Fruit fly (Drosophila melanogaster) whole organism, embryonic: Measurements from ENCODE around the gene Fbxl7.

ENCODE experiments used
- Abd-B ChIP-seq: fragments of 200-800 bp; sonication (Bioruptor generic); optimal IDR thresholded peaks from 2 replicates; lab custom pipeline; 2018; ENCODE audit warnings: missing biosample characterization, mild to moderate bottlenecking, missing genetic modification characterization, moderate library complexity
- Bdp1 ChIP-seq: fragments of 200-800 bp; sonication (Bioruptor generic); optimal IDR thresholded peaks from 3 replicates; lab custom pipeline; 2016; ENCODE audit warnings: missing biosample characterization, missing genetic modification characterization
- BtbVII ChIP-seq: fragments of 200-800 bp; sonication (Bioruptor generic); optimal IDR thresholded peaks from 3 replicates; lab custom pipeline; 2017; ENCODE audit warnings: missing biosample characterization, mild to moderate bottlenecking, missing genetic modification characterization
- CG1024 ChIP-seq: fragments of 200-800 bp; sonication (Bioruptor generic); IDR thresholded peaks from 2 replicates; pipeline ENCODE4 v1.3.6; 2022; ENCODE audit warnings: missing biosample characterization, missing genetic modification characterization
- CG10321 ChIP-seq: fragments of 200-800 bp; sonication (Bioruptor generic); IDR thresholded peaks from 2 replicates; pipeline ENCODE4 v1.3.6; 2022; ENCODE audit warnings: missing biosample characterization, missing genetic modification characterization
- CG12942 ChIP-seq: fragments of 200-800 bp; sonication (Bioruptor generic); optimal IDR thresholded peaks from 3 replicates; lab custom pipeline; 2016; ENCODE audit warnings: missing biosample characterization, missing genetic modification characterization
- CG14965 ChIP-seq: fragments of 200-800 bp; sonication (Bioruptor generic); optimal IDR thresholded peaks from 2 replicates; lab custom pipeline; 2016; ENCODE audit warnings: missing biosample characterization, missing genetic modification characterization, borderline replicate concordance
- CG15514 ChIP-seq: fragments of 200-800 bp; sonication (Bioruptor generic); optimal IDR thresholded peaks from 3 replicates; lab custom pipeline; 2017; ENCODE audit warnings: missing biosample characterization, missing genetic modification characterization, mild to moderate bottlenecking, moderate library complexity, missing genetic modification reagents
- CG2712 ChIP-seq: fragments of 200-800 bp; optimal IDR thresholded peaks from 3 replicates; lab custom pipeline; 2019; ENCODE audit warnings: missing biosample characterization, mild to moderate bottlenecking, missing genetic modification characterization, moderate library complexity
- CG2875 ChIP-seq: fragments of 200-800 bp; sonication (Bioruptor generic); optimal IDR thresholded peaks from 2 replicates; lab custom pipeline; 2017; ENCODE audit warnings: missing biosample characterization, mild to moderate bottlenecking, missing genetic modification characterization, missing genetic modification reagents
- CG3065 ChIP-seq: fragments of 200-800 bp; sonication (Bioruptor generic); optimal IDR thresholded peaks from 2 replicates; lab custom pipeline; 2016; ENCODE audit warnings: missing biosample characterization, missing genetic modification characterization
- CG32772 ChIP-seq: fragments of 200-800 bp; sonication (Bioruptor generic); IDR thresholded peaks from 2 replicates; pipeline ENCODE4 v1.3.6; 2022; ENCODE audit warnings: missing biosample characterization, missing genetic modification characterization
- CG4282 ChIP-seq: fragments of 200-800 bp; sonication (Bioruptor generic); optimal IDR thresholded peaks from 2 replicates; lab custom pipeline; 2016; ENCODE audit warnings: missing biosample characterization, missing genetic modification characterization
- CG6272 ChIP-seq: fragments of 200-800 bp; sonication (Bioruptor generic); IDR thresholded peaks from 2 replicates; pipeline ENCODE4 v1.3.6; 2022; ENCODE audit warnings: missing biosample characterization, missing genetic modification characterization
- CG6689 ChIP-seq: fragments of 200-800 bp; sonication (Bioruptor generic); IDR thresholded peaks from 2 replicates; pipeline ENCODE4 v1.3.6; 2022; ENCODE audit warnings: missing biosample characterization, missing genetic modification characterization
- CG7928 ChIP-seq: fragments of 200-800 bp; sonication (Bioruptor generic); optimal IDR thresholded peaks from 2 replicates; lab custom pipeline; 2017; ENCODE audit warnings: missing biosample characterization, mild to moderate bottlenecking, missing genetic modification characterization
- CG7987 ChIP-seq: fragments of 200-800 bp; sonication (Bioruptor generic); optimal IDR thresholded peaks from 2 replicates; lab custom pipeline; 2018; ENCODE audit warnings: missing biosample characterization, mild to moderate bottlenecking, missing genetic modification characterization, moderate library complexity
- CG8281 ChIP-seq: fragments of 200-800 bp; sonication (Bioruptor generic); optimal IDR thresholded peaks from 2 replicates; lab custom pipeline; 2018; ENCODE audit warnings: missing biosample characterization, mild to moderate bottlenecking, missing genetic modification characterization, moderate library complexity
- CG8478 ChIP-seq: fragments of >200 bp; optimal IDR thresholded peaks from 2 replicates; lab custom pipeline; 2018
- CG9727 ChIP-seq: fragments of 200-800 bp; sonication (Bioruptor generic); optimal IDR thresholded peaks from 3 replicates; lab custom pipeline; 2017; ENCODE audit warnings: missing biosample characterization, mild to moderate bottlenecking, missing genetic modification characterization
- Dek ChIP-seq: fragments of 200-800 bp; sonication (Bioruptor generic); optimal IDR thresholded peaks from 3 replicates; lab custom pipeline; 2019; ENCODE audit warnings: missing biosample characterization, mild to moderate bottlenecking, missing genetic modification characterization, moderate library complexity
- Dfd ChIP-seq, 2 experiments: fragments of >200 bp; optimal IDR thresholded peaks; 2 replicates each; lab custom pipeline; 2017; ENCODE audit warnings: missing biosample characterization in 2 of 2, missing genetic modification characterization in 2 of 2
- Gsc ChIP-seq: fragments of 200-800 bp; sonication (Bioruptor generic); IDR thresholded peaks from 2 replicates; pipeline ENCODE4 v1.3.6; 2022; ENCODE audit warnings: missing biosample characterization, missing genetic modification characterization
- Gug ChIP-seq: fragments of 200-800 bp; sonication (Bioruptor generic); IDR thresholded peaks from 4 replicates; pipeline ENCODE4 v1.3.6; 2022; ENCODE audit warnings: missing biosample characterization, missing genetic modification characterization
- Hmr ChIP-seq: fragments of 200-800 bp; sonication (Bioruptor generic); optimal IDR thresholded peaks from 3 replicates; lab custom pipeline; 2017; ENCODE audit warnings: mild to moderate bottlenecking, missing biosample characterization, missing genetic modification reagents, missing genetic modification characterization
- Mrtf ChIP-seq: fragments of 200-800 bp; sonication (Bioruptor generic); IDR thresholded peaks from 3 replicates; pipeline ENCODE4 v1.3.6; 2022; ENCODE audit warnings: missing biosample characterization, missing genetic modification characterization
- Sox102F ChIP-seq: fragments of 200-800 bp; sonication (Bioruptor generic); optimal IDR thresholded peaks from 2 replicates; lab custom pipeline; 2018; ENCODE audit warnings: missing biosample characterization, mild to moderate bottlenecking, missing genetic modification characterization, moderate library complexity
- Vsx1 ChIP-seq: fragments of 200-800 bp; sonication (Bioruptor generic); optimal IDR thresholded peaks from 2 replicates; lab custom pipeline; 2017; ENCODE audit warnings: missing biosample characterization, mild to moderate bottlenecking, missing genetic modification characterization, missing genetic modification reagents
- ab ChIP-seq: fragments of 200-800 bp; sonication (Bioruptor generic); optimal IDR thresholded peaks from 2 replicates; lab custom pipeline; 2016; ENCODE audit warnings: missing biosample characterization, missing genetic modification characterization
- az2 ChIP-seq: fragments of 200-800 bp; sonication (Bioruptor generic); optimal IDR thresholded peaks from 3 replicates; lab custom pipeline; 2016; ENCODE audit warnings: missing biosample characterization, missing genetic modification characterization
- bowl ChIP-seq: fragments of 200-800 bp; sonication (Bioruptor generic); IDR thresholded peaks from 2 replicates; pipeline ENCODE4 v1.3.6; 2022; ENCODE audit warnings: missing biosample characterization, missing genetic modification characterization
- da ChIP-seq: fragments of 200-800 bp; sonication (Bioruptor generic); optimal IDR thresholded peaks from 2 replicates; lab custom pipeline; 2016; ENCODE audit warnings: missing biosample characterization, missing genetic modification characterization
- danr ChIP-seq: fragments of 200-800 bp; sonication (Bioruptor generic); IDR thresholded peaks from 2 replicates; pipeline ENCODE4 v1.3.6; 2022; ENCODE audit warnings: missing biosample characterization, missing genetic modification characterization
- en ChIP-seq: fragments of 200-800 bp; sonication (Bioruptor generic); optimal IDR thresholded peaks from 2 replicates; lab custom pipeline; 2016; ENCODE audit warnings: missing biosample characterization, missing genetic modification characterization
- esg ChIP-seq: fragments of 200-800 bp; sonication (Bioruptor generic); conservative IDR thresholded peaks from 2 replicates; pipeline ENCODE4 v1.3.6; 2022; ENCODE audit warnings: missing biosample characterization, missing genetic modification characterization
- eyg ChIP-seq: fragments of 200-800 bp; sonication (Bioruptor generic); optimal IDR thresholded peaks from 3 replicates; lab custom pipeline; 2016; ENCODE audit warnings: missing biosample characterization, missing genetic modification characterization
- fd102C ChIP-seq: fragments of 200-800 bp; sonication (Bioruptor generic); optimal IDR thresholded peaks from 2 replicates; lab custom pipeline; 2018; ENCODE audit warnings: missing biosample characterization, mild to moderate bottlenecking, missing genetic modification characterization, moderate library complexity
- grn ChIP-seq: fragments of 200-800 bp; sonication (Bioruptor generic); optimal IDR thresholded peaks from 3 replicates; lab custom pipeline; 2017; ENCODE audit warnings: missing biosample characterization, missing genetic modification characterization
- jigr1 ChIP-seq: fragments of 200-800 bp; sonication (Bioruptor generic); IDR thresholded peaks from 3 replicates; pipeline ENCODE4 v1.3.6; 2022; ENCODE audit warnings: missing biosample characterization, missing genetic modification characterization
- lov ChIP-seq, 2 experiments: fragments of 200-800 bp in 1 of 2; fragments of >200 bp in 1 of 2; sonication (Bioruptor generic) in 1 of 2; IDR thresholded peaks in 1 of 2; optimal IDR thresholded peaks in 1 of 2; 2 replicates in 1 of 2; 3 replicates in 1 of 2; pipeline versions ENCODE4 v1.3.6 to Lab custom; 2017 to 2022; ENCODE audit warnings: missing biosample characterization in 1 of 2, missing genetic modification characterization in 1 of 2
- maf-S ChIP-seq: fragments of 200-800 bp; sonication (Bioruptor generic); optimal IDR thresholded peaks from 2 replicates; lab custom pipeline; 2016; ENCODE audit warnings: missing biosample characterization, missing genetic modification characterization
- nom ChIP-seq: fragments of 200-800 bp; sonication (Bioruptor generic); optimal IDR thresholded peaks from 2 replicates; lab custom pipeline; 2017; ENCODE audit warnings: missing biosample characterization, missing genetic modification characterization, mild to moderate bottlenecking, moderate library complexity, missing genetic modification reagents
- org-1 ChIP-seq: fragments of 200-800 bp; sonication (Bioruptor generic); optimal IDR thresholded peaks from 2 replicates; lab custom pipeline; 2017; ENCODE audit warnings: missing biosample characterization, missing genetic modification characterization
- ranshi ChIP-seq: fragments of 200-800 bp; sonication (Bioruptor generic); IDR thresholded peaks from 2 replicates; pipeline ENCODE4 v1.3.6; 2022; ENCODE audit warnings: missing biosample characterization, missing genetic modification characterization
- salm ChIP-seq: fragments of 200-800 bp; sonication (Bioruptor generic); optimal IDR thresholded peaks from 2 replicates; lab custom pipeline; 2018; ENCODE audit warnings: missing biosample characterization, mild to moderate bottlenecking, missing genetic modification characterization
- sc ChIP-seq, 3 experiments: fragments of >200 bp in 2 of 3; fragments of 200-800 bp in 1 of 3; sonication (Bioruptor generic) in 1 of 3; optimal IDR thresholded peaks; 2 replicates in 2 of 3; 3 replicates in 1 of 3; lab custom pipeline; 2017; ENCODE audit warnings: mild to moderate bottlenecking in 1 of 3, missing biosample characterization in 1 of 3, missing genetic modification characterization in 1 of 3, missing genetic modification reagents in 1 of 3
- slou ChIP-seq: fragments of 200-800 bp; sonication (Bioruptor generic); optimal IDR thresholded peaks from 3 replicates; lab custom pipeline; 2016; ENCODE audit warnings: missing biosample characterization, missing genetic modification characterization
- stwl ChIP-seq: fragments of 200-800 bp; sonication (Bioruptor generic); optimal IDR thresholded peaks from 3 replicates; lab custom pipeline; 2018; ENCODE audit warnings: missing biosample characterization, mild to moderate bottlenecking, missing genetic modification characterization, moderate library complexity
- wor ChIP-seq: fragments of 200-800 bp; sonication (Bioruptor generic); IDR thresholded peaks from 2 replicates; pipeline ENCODE4 v1.3.6; 2022; ENCODE audit warnings: missing biosample characterization, missing genetic modification characterization
- zen ChIP-seq: fragments of 200-800 bp; sonication (Bioruptor generic); optimal IDR thresholded peaks from 3 replicates; lab custom pipeline; 2018; ENCODE audit warnings: missing biosample characterization, mild to moderate bottlenecking, missing genetic modification characterization, moderate library complexity
- zfh2 ChIP-seq: fragments of 200-800 bp; sonication (Bioruptor generic); optimal IDR thresholded peaks from 2 replicates; lab custom pipeline; 2016; ENCODE audit warnings: missing biosample characterization, missing genetic modification characterization

Gene Fbxl7

dm6 chr3R:15965169-15965568 is 44.5 kb downstream of the Fbxl7 start, which contains the start of the genes CG32856 and Rbf2 (continued):
- peak; percentile 87 for TF ChIP-seq zfh2 (GFP tag; lab: Kevin White, UChicago)
- TF ChIP-seq grn = no peak
- peak; percentile 87 for TF ChIP-seq esg (GFP tag; lab: Robert Waterston, UW)
- TF ChIP-seq CG15514 (GFP tag; lab: Kevin White, UChicago) = peak; percentile 59
- TF ChIP-seq en (GFP tag; lab: Kevin White, UChicago) = peak; percentile 48
- TF ChIP-seq ranshi (GFP tag; lab: Robert Waterston, UW) = peak; percentile 69
- peak; percentile 3 for TF ChIP-seq CG2875 (GFP tag; lab: Kevin White, UChicago)
- no peak for TF ChIP-seq CG7928 (GFP tag; lab: Kevin White, UChicago)
- no peak for TF ChIP-seq Gsc
- no peak for TF ChIP-seq CG9727 (GFP tag; lab: Kevin White, UChicago)
- no peak for TF ChIP-seq CG7987
- TF ChIP-seq jigr1 (GFP tag; lab: Robert Waterston, UW) = no peak; the same call in 2 of the 3 replicates
- peak; percentile 41 for TF ChIP-seq ab
- no peak for TF ChIP-seq danr (GFP tag; lab: Robert Waterston, UW)
- TF ChIP-seq fd102C (GFP tag; lab: Kevin White, UChicago) = no peak
- TF ChIP-seq org-1 = peak; percentile 57
- TF ChIP-seq stwl (tag; lab: Kevin White, UChicago) = peak; percentile 82
- TF ChIP-seq bowl (GFP tag; lab: Robert Waterston, UW) = 0 out of 2 replicates have a peak, but pooled peaks have one; percentile 31
- TF ChIP-seq nom (GFP tag; lab: Kevin White, UChicago) = peak; percentile 5
- no peak for TF ChIP-seq sc (optimal IDR thresholded peaks at IDR 0.05; lab: Kevin White, UChicago)
- no peak for TF ChIP-seq sc (GFP tag; optimal IDR thresholded peaks at IDR 0.05; lab: Kevin White, UChicago)
- TF ChIP-seq salm (tag; lab: Kevin White, UChicago) = peak; percentile 75
- TF ChIP-seq wor (GFP tag; lab: Robert Waterston, UW) = peak; percentile 62
- no peak for TF ChIP-seq CG14965
- peak; percentile 80 for TF ChIP-seq CG12942
- peak; percentile 90 for TF ChIP-seq Sox102F
- TF ChIP-seq CG32772 (GFP tag; lab: Robert Waterston, UW) = no peak
- peak; percentile 83 for TF ChIP-seq Hmr (GFP tag; lab: Kevin White, UChicago)
- peak; percentile 61 for TF ChIP-seq zen
- no peak for TF ChIP-seq CG1024 (GFP tag; lab: Robert Waterston, UW)
- TF ChIP-seq CG8281 (tag; lab: Kevin White, UChicago) = no peak
- no peak for TF ChIP-seq CG6689 (GFP tag; lab: Robert Waterston, UW)
- TF ChIP-seq Vsx1 = no peak
- TF ChIP-seq Mrtf (GFP tag; lab: Robert Waterston, UW) = no peak
- TF ChIP-seq CG10321 (GFP tag; lab: Robert Waterston, UW) = no peak
- TF ChIP-seq CG8478 (lab: Kevin White, UChicago) = no peak
- peak; percentile 84 for TF ChIP-seq Dek (tag; lab: Kevin White, UChicago)
- TF ChIP-seq Abd-B = peak; percentile 92
- TF ChIP-seq eyg (GFP tag; lab: Kevin White, UChicago) = no peak
- TF ChIP-seq CG3065 (GFP tag; lab: Kevin White, UChicago) = peak; percentile 34
- TF ChIP-seq lov (optimal IDR thresholded peaks at IDR 0.05; lab: Kevin White, UChicago) = no peak
- no peak for TF ChIP-seq lov (GFP tag; IDR thresholded peaks at IDR 0.05; lab: Robert Waterston, UW)
- TF ChIP-seq Dfd (GFP tag; optimal IDR thresholded peaks at IDR 0.05; lab: Kevin White, UChicago) = no peak
- TF ChIP-seq az2 = peak; percentile 85
- TF ChIP-seq da (GFP tag; lab: Kevin White, UChicago) = peak; percentile 42
- TF ChIP-seq maf-S (GFP tag; lab: Kevin White, UChicago) = peak; percentile 74
- TF ChIP-seq CG6272 (GFP tag; lab: Robert Waterston, UW) = no peak
- peak; percentile 52 for TF ChIP-seq CG2712 (tag; lab: Kevin White, UChicago)
- TF ChIP-seq Gug (GFP tag; lab: Robert Waterston, UW) = no peak
- TF ChIP-seq BtbVII (GFP tag; lab: Kevin White, UChicago) = no peak
- TF ChIP-seq CG4282 (GFP tag; lab: Kevin White, UChicago) = no peak
- peak; percentile 74 for TF ChIP-seq slou (GFP tag; lab: Kevin White, UChicago)
- no peak for TF ChIP-seq Bdp1 (GFP tag; lab: Kevin White, UChicago)
